Fruit fly (Drosophila melanogaster) whole organism, prepupa: Measurements from ENCODE around the gene glec.
A peak's percentile ranks its signal among the peaks of the same experiment; 100 is the strongest.

Experiments
- Blimp-1 ChIP-seq: fragments of 200-800 bp; sonication (Bioruptor generic); optimal IDR thresholded peaks from 3 replicates; lab custom pipeline; 2017; ENCODE audit warnings: missing biosample characterization, missing genetic modification characterization, mild to moderate bottlenecking, moderate library complexity, missing genetic modification reagents
- CG10631 ChIP-seq: fragments of 200-800 bp; sonication (Bioruptor generic); optimal IDR thresholded peaks from 2 replicates; lab custom pipeline; 2016; ENCODE audit warnings: missing biosample characterization, missing genetic modification characterization
- CG10669 ChIP-seq: fragments of 200-800 bp; sonication (Bioruptor generic); optimal IDR thresholded peaks from 3 replicates; lab custom pipeline; 2018; ENCODE audit warnings: missing biosample characterization, mild to moderate bottlenecking, missing genetic modification characterization, moderate library complexity
- CG11294 ChIP-seq: fragments of 200-800 bp; sonication (Bioruptor generic); IDR thresholded peaks from 2 replicates; pipeline ENCODE4 v1.3.6; 2022; ENCODE audit warnings: missing biosample characterization, missing genetic modification characterization
- CG11762 ChIP-seq: fragments of 200-800 bp; sonication (Bioruptor generic); optimal IDR thresholded peaks from 3 replicates; lab custom pipeline; 2016; ENCODE audit warnings: missing biosample characterization, missing genetic modification characterization; ENCODE audit not compliant: insufficient read depth
- CG11902 ChIP-seq: fragments of 200-800 bp; sonication (Bioruptor generic); optimal IDR thresholded peaks from 3 replicates; lab custom pipeline; 2016; ENCODE audit warnings: missing biosample characterization, missing genetic modification characterization
- CG15336 ChIP-seq: fragments of 200-800 bp; sonication (Bioruptor generic); IDR thresholded peaks from 2 replicates; pipeline ENCODE4 v1.3.6; 2022; ENCODE audit warnings: missing biosample characterization, missing genetic modification characterization
- CG1621 ChIP-seq: fragments of 200-800 bp; sonication (Bioruptor generic); optimal IDR thresholded peaks from 3 replicates; lab custom pipeline; 2018; ENCODE audit warnings: missing biosample characterization, mild to moderate bottlenecking, missing genetic modification characterization
- CG16779 ChIP-seq: fragments of 200-800 bp; sonication (Bioruptor generic); optimal IDR thresholded peaks from 3 replicates; lab custom pipeline; 2017; ENCODE audit warnings: missing biosample characterization, mild to moderate bottlenecking, missing genetic modification characterization
- CG31627 ChIP-seq: fragments of 200-800 bp; sonication (Bioruptor generic); optimal IDR thresholded peaks from 3 replicates; lab custom pipeline; 2016; ENCODE audit warnings: missing biosample characterization, missing genetic modification characterization
- CG32006 ChIP-seq: fragments of 200-800 bp; sonication (Bioruptor generic); optimal IDR thresholded peaks from 3 replicates; lab custom pipeline; 2017; ENCODE audit warnings: missing biosample characterization, mild to moderate bottlenecking, missing genetic modification characterization
- CG34406 ChIP-seq: fragments of 200-800 bp; sonication (Bioruptor generic); optimal IDR thresholded peaks from 3 replicates; lab custom pipeline; 2016; ENCODE audit warnings: missing biosample characterization, missing genetic modification characterization
- CG4318 ChIP-seq: fragments of 200-800 bp; sonication (Bioruptor generic); optimal IDR thresholded peaks from 3 replicates; lab custom pipeline; 2017; ENCODE audit warnings: missing biosample characterization, mild to moderate bottlenecking, missing genetic modification characterization
- CG6163 ChIP-seq: fragments of 200-800 bp; sonication (Bioruptor generic); IDR thresholded peaks from 3 replicates; pipeline ENCODE4 v1.3.6; 2022; ENCODE audit warnings: missing biosample characterization, missing genetic modification characterization
- CG6276 ChIP-seq: fragments of 200-800 bp; sonication (Bioruptor generic); optimal IDR thresholded peaks from 2 replicates; lab custom pipeline; 2017; ENCODE audit warnings: missing biosample characterization, mild to moderate bottlenecking, missing genetic modification characterization
- CG6792 ChIP-seq: fragments of 200-800 bp; sonication (Bioruptor generic); optimal IDR thresholded peaks from 3 replicates; lab custom pipeline; 2016; ENCODE audit warnings: missing biosample characterization, missing genetic modification characterization
- CG6854 ChIP-seq: fragments of 200-800 bp; sonication (Bioruptor generic); optimal IDR thresholded peaks from 2 replicates; lab custom pipeline; 2017; ENCODE audit warnings: missing biosample characterization, mild to moderate bottlenecking, missing genetic modification characterization
- CG7368 ChIP-seq: fragments of 200-800 bp; sonication (Bioruptor generic); optimal IDR thresholded peaks from 3 replicates; lab custom pipeline; 2016; ENCODE audit warnings: missing biosample characterization, missing genetic modification characterization
- CG8119 ChIP-seq: fragments of 200-800 bp; sonication (Bioruptor generic); IDR thresholded peaks from 3 replicates; pipeline ENCODE4 v1.3.6; 2022; ENCODE audit warnings: missing biosample characterization, missing genetic modification characterization
- CG8319 ChIP-seq: fragments of 200-800 bp; sonication (Bioruptor generic); optimal IDR thresholded peaks from 3 replicates; lab custom pipeline; 2016; ENCODE audit warnings: missing biosample characterization, missing genetic modification characterization
- CG8632 ChIP-seq: fragments of 200-800 bp; sonication (Bioruptor generic); optimal IDR thresholded peaks from 3 replicates; lab custom pipeline; 2016; ENCODE audit warnings: missing biosample characterization, missing genetic modification characterization
- CG9139 ChIP-seq: fragments of 200-800 bp; sonication (Bioruptor generic); optimal IDR thresholded peaks from 3 replicates; lab custom pipeline; 2017; ENCODE audit warnings: missing biosample characterization, mild to moderate bottlenecking, missing genetic modification characterization
- Eip93F ChIP-seq: fragments of 200-800 bp; sonication (Bioruptor generic); optimal IDR thresholded peaks from 2 replicates; lab custom pipeline; 2016; ENCODE audit warnings: missing biosample characterization, mild to moderate bottlenecking, missing genetic modification characterization
- Ets96B ChIP-seq: fragments of 200-800 bp; optimal IDR thresholded peaks from 2 replicates; lab custom pipeline; 2019; ENCODE audit warnings: missing biosample characterization, mild to moderate bottlenecking, missing genetic modification characterization, moderate library complexity
- Gug ChIP-seq: fragments of 200-800 bp; sonication (Bioruptor generic); IDR thresholded peaks from 2 replicates; pipeline ENCODE4 v1.3.6; 2022; ENCODE audit warnings: missing biosample characterization, missing genetic modification characterization
- Lpt ChIP-seq: fragments of 200-800 bp; sonication (Bioruptor generic); optimal IDR thresholded peaks from 3 replicates; lab custom pipeline; 2016; ENCODE audit warnings: missing biosample characterization, missing genetic modification characterization
- OdsH ChIP-seq: fragments of 200-800 bp; sonication (Bioruptor generic); optimal IDR thresholded peaks from 3 replicates; lab custom pipeline; 2016; ENCODE audit warnings: missing biosample characterization, missing genetic modification characterization
- Smox ChIP-seq: fragments of 200-800 bp; sonication (Bioruptor generic); optimal IDR thresholded peaks from 3 replicates; lab custom pipeline; 2016; ENCODE audit warnings: missing biosample characterization, missing genetic modification characterization
- Sox102F ChIP-seq: fragments of 200-800 bp; sonication (Bioruptor generic); optimal IDR thresholded peaks from 2 replicates; lab custom pipeline; 2016; ENCODE audit warnings: missing biosample characterization, mild to moderate bottlenecking, missing genetic modification characterization
- Sox14 ChIP-seq: fragments of 200-800 bp; sonication (Bioruptor generic); optimal IDR thresholded peaks from 3 replicates; lab custom pipeline; 2016; ENCODE audit warnings: missing biosample characterization, missing genetic modification characterization
- Sox15 ChIP-seq: fragments of 200-800 bp; sonication (Bioruptor generic); optimal IDR thresholded peaks from 3 replicates; lab custom pipeline; 2016; ENCODE audit warnings: missing biosample characterization, missing genetic modification characterization
- achi ChIP-seq: fragments of 200-800 bp; sonication (Bioruptor generic); optimal IDR thresholded peaks from 3 replicates; lab custom pipeline; 2016; ENCODE audit warnings: missing biosample characterization, missing genetic modification characterization
- acj6 ChIP-seq: fragments of 200-800 bp; sonication (Bioruptor generic); optimal IDR thresholded peaks from 3 replicates; lab custom pipeline; 2016; ENCODE audit warnings: missing biosample characterization, missing genetic modification characterization
- cyc ChIP-seq: fragments of 200-800 bp; sonication (Bioruptor generic); optimal IDR thresholded peaks from 3 replicates; lab custom pipeline; 2016; ENCODE audit warnings: missing biosample characterization, missing genetic modification characterization
- dac ChIP-seq: fragments of 200-800 bp; sonication (Bioruptor generic); optimal IDR thresholded peaks from 2 replicates; lab custom pipeline; 2017; ENCODE audit warnings: missing biosample characterization, mild to moderate bottlenecking, missing genetic modification characterization
- dsx ChIP-seq: fragments of 200-800 bp; optimal IDR thresholded peaks from 3 replicates; lab custom pipeline; 2019; ENCODE audit warnings: missing biosample characterization, mild to moderate bottlenecking, missing genetic modification characterization, moderate library complexity; ENCODE audit not compliant: poor library complexity, severe bottlenecking
- eg ChIP-seq: fragments of 200-800 bp; sonication (Bioruptor generic); IDR thresholded peaks from 3 replicates; pipeline ENCODE4 v1.3.6; 2022; ENCODE audit warnings: missing biosample characterization, missing genetic modification characterization
- esn ChIP-seq: fragments of 200-800 bp; sonication (Bioruptor generic); optimal IDR thresholded peaks from 2 replicates; lab custom pipeline; 2016; ENCODE audit warnings: missing biosample characterization, mild to moderate bottlenecking, missing genetic modification characterization, moderate library complexity
- fd59A ChIP-seq: fragments of 200-800 bp; sonication (Bioruptor generic); optimal IDR thresholded peaks from 2 replicates; lab custom pipeline; 2017; ENCODE audit warnings: missing biosample characterization, mild to moderate bottlenecking, missing genetic modification characterization, missing genetic modification reagents
- fd85E ChIP-seq: fragments of 200-800 bp; sonication (Bioruptor generic); optimal IDR thresholded peaks from 3 replicates; lab custom pipeline; 2016; ENCODE audit warnings: missing biosample characterization, missing genetic modification characterization
- fkh ChIP-seq: fragments of 200-800 bp; sonication (Bioruptor generic); optimal IDR thresholded peaks from 3 replicates; lab custom pipeline; 2017; ENCODE audit warnings: missing biosample characterization, mild to moderate bottlenecking, missing genetic modification characterization, moderate library complexity
- lz ChIP-seq: fragments of 200-800 bp; sonication (Bioruptor generic); optimal IDR thresholded peaks from 3 replicates; lab custom pipeline; 2016; ENCODE audit warnings: missing biosample characterization, missing genetic modification characterization
- pdm3 ChIP-seq: fragments of 200-800 bp; sonication (Bioruptor generic); optimal IDR thresholded peaks from 3 replicates; lab custom pipeline; 2016; ENCODE audit warnings: missing biosample characterization, missing genetic modification characterization
- spab ChIP-seq: fragments of 200-800 bp; sonication (Bioruptor generic); optimal IDR thresholded peaks from 2 replicates; lab custom pipeline; 2017; ENCODE audit warnings: missing biosample characterization, mild to moderate bottlenecking, missing genetic modification characterization, missing genetic modification reagents
- ss ChIP-seq, 2 experiments: fragments of 200-800 bp; sonication (Bioruptor generic); optimal IDR thresholded peaks; 2 replicates in 1 of 2; 3 replicates in 1 of 2; lab custom pipeline; 2017 to 2018; ENCODE audit warnings: mild to moderate bottlenecking in 2 of 2, missing biosample characterization in 2 of 2, missing genetic modification characterization in 2 of 2, moderate library complexity in 1 of 2
- svp ChIP-seq: fragments of 200-800 bp; sonication (Bioruptor generic); peaks from one replicate; lab custom pipeline; 2016; ENCODE audit warnings: missing biosample characterization, missing genetic modification characterization
- vri ChIP-seq: fragments of 200-800 bp; sonication (Bioruptor generic); optimal IDR thresholded peaks from 3 replicates; lab custom pipeline; 2016; ENCODE audit warnings: missing biosample characterization, mild to moderate bottlenecking, missing genetic modification characterization

Gene glec

dm6 chr3R:21856098-21856872, at the start of gene glec (continued):
- TF ChIP-seq lz = peak; percentile 3
- TF ChIP-seq CG6854 = peak; percentile 77
- TF ChIP-seq Sox15 = peak; percentile 11
- peak; percentile 62 for TF ChIP-seq Sox14 (GFP tag; lab: Kevin White, UChicago)
- peak; percentile 8 for TF ChIP-seq CG4318 (GFP tag; lab: Kevin White, UChicago)
- TF ChIP-seq Lpt (GFP tag; lab: Kevin White, UChicago) = peak; percentile 27
- TF ChIP-seq CG9139 (GFP tag; lab: Kevin White, UChicago) = no peak
- peak; percentile 60 for TF ChIP-seq CG32006 (GFP tag; lab: Kevin White, UChicago)
- peak; percentile 41 for TF ChIP-seq CG6163 (GFP tag; lab: Robert Waterston, UW)

- TF ChIP-seq fkh (GFP tag; lab: Kevin White, UChicago) (no peak), Gug (GFP tag; lab: Robert Waterston, UW) (peak; percentile 88), CG10631 (GFP tag; lab: Kevin White, UChicago) (peak; percentile 90), pdm3 (peak; percentile 82), achi (GFP tag; lab: Kevin White, UChicago) (peak; percentile 88), CG16779 (tag; lab: Kevin White, UChicago) (peak; percentile 69), spab (GFP tag; lab: Kevin White, UChicago) (peak; percentile 89), fd59A (peak; percentile 83), cyc (GFP tag; lab: Kevin White, UChicago) (peak; percentile 60), CG11902 (GFP tag; lab: Kevin White, UChicago) (peak; percentile 44), CG4318 (GFP tag; lab: Kevin White, UChicago) (peak; percentile 87), CG10669 (GFP tag; lab: Kevin White, UChicago) (peak; percentile 82), fd85E (GFP tag; lab: Kevin White, UChicago) (no peak), Lpt (GFP tag; lab: Kevin White, UChicago) (peak; percentile 89), Sox102F (peak; percentile 72), CG7368 (GFP tag; lab: Kevin White, UChicago) (peak; percentile 6), CG1621 (tag; lab: Kevin White, UChicago) (peak; percentile 79), svp (GFP tag; lab: Kevin White, UChicago) (peak; percentile 86), esn (GFP tag; lab: Kevin White, UChicago) (peak; percentile 79), CG6854 (peak; percentile 67), CG31627 (GFP tag; lab: Kevin White, UChicago) (peak; percentile 58), ss (GFP tag; optimal IDR thresholded peaks at IDR 0.05; lab: Kevin White, UChicago) (peak; percentile 73 to 89), CG11762 (GFP tag; lab: Kevin White, UChicago) (peak; percentile 69), vri (GFP tag; lab: Kevin White, UChicago) (peak; percentile 46), eg (GFP tag; lab: Robert Waterston, UW) (peak; percentile 90), CG8632 (GFP tag; lab: Kevin White, UChicago) (peak; percentile 72), CG8119 (GFP tag; lab: Robert Waterston, UW) (peak; percentile 93), Smox (GFP tag; lab: Kevin White, UChicago) (peak; percentile 65), acj6 (GFP tag; lab: Kevin White, UChicago) (peak; percentile 85), CG6276 (peak; percentile 82), OdsH (GFP tag; lab: Kevin White, UChicago) (peak; percentile 88), CG15336 (GFP tag; lab: Robert Waterston, UW) (peak; percentile 92), CG34406 (GFP tag; lab: Kevin White, UChicago) (peak; percentile 80), Sox15 (peak; percentile 43), CG32006 (GFP tag; lab: Kevin White, UChicago) (peak; percentile 95), CG9139 (GFP tag; lab: Kevin White, UChicago) (peak; percentile 81), dsx (peak; percentile 88), Ets96B (peak; percentile 91), CG8319 (peak; percentile 57), Eip93F (GFP tag; lab: Kevin White, UChicago) (no peak), Blimp-1 (GFP tag; lab: Kevin White, UChicago) (peak; percentile 46), CG11294 (peak; percentile 60), CG6792 (GFP tag; lab: Kevin White, UChicago) (peak; percentile 77), dac (GFP tag; lab: Kevin White, UChicago) (peak; percentile 76)
Measured at dm6 chr3R:21905615-21906014, 49.5 kb upstream of the glec start.
